Worm (Caenorhabditis elegans) whole organism, midembryonic: ENCODE results near the gene fipr-16.

ENCODE experiments used
- T22C8.4 ChIP-seq: fragments of 200-800 bp; sonication (Bioruptor generic); IDR thresholded peaks from 2 replicates; pipeline ENCODE4 v1.3.6; 2022; ENCODE audit warnings: missing genetic modification characterization, missing compliant biosample characterization
- cog-1 ChIP-seq: sonication (generic microtip); optimal IDR thresholded peaks from 2 replicates; lab custom pipeline; 2016; ENCODE audit warnings: missing genetic modification characterization, missing compliant biosample characterization
- flt-1 ChIP-seq: fragments of 200-800 bp; sonication (Bioruptor generic); IDR thresholded peaks from 2 replicates; pipeline ENCODE4 v1.3.6; 2022; ENCODE audit warnings: missing genetic modification characterization, missing compliant biosample characterization
- klf-2 ChIP-seq: fragments of 200-800 bp; sonication (Bioruptor generic); conservative IDR thresholded peaks from 2 replicates; pipeline ENCODE4 v1.3.6; 2022; ENCODE audit warnings: missing genetic modification reagents, missing genetic modification characterization, missing compliant biosample characterization
- med-1 ChIP-seq: sonication (generic microtip); optimal IDR thresholded peaks from 2 replicates; lab custom pipeline; 2017; ENCODE audit warnings: missing genetic modification characterization, mild to moderate bottlenecking, missing compliant biosample characterization, antibody characterized with exemption, missing genetic modification reagents; ENCODE audit not compliant: insufficient read depth
- ref-1 ChIP-seq: fragments of 200-800 bp; sonication (Bioruptor generic); conservative IDR thresholded peaks from 2 replicates; pipeline ENCODE4 v1.3.6; 2022; ENCODE audit warnings: missing genetic modification reagents, missing genetic modification characterization, missing compliant biosample characterization
- tab-1 ChIP-seq: fragments of 200-800 bp; sonication (Bioruptor generic); IDR thresholded peaks from 2 replicates; pipeline ENCODE4 v1.3.6; 2022; ENCODE audit warnings: missing genetic modification characterization, missing compliant biosample characterization
- ztf-23 ChIP-seq: fragments of 200-800 bp; sonication (Bioruptor generic); IDR thresholded peaks from 2 replicates; pipeline ENCODE4 v1.3.6; 2022; ENCODE audit warnings: missing genetic modification reagents, missing genetic modification characterization, missing compliant biosample characterization
- ztf-29 ChIP-seq: fragments of 200-800 bp; sonication (Bioruptor generic); IDR thresholded peaks from 2 replicates; pipeline ENCODE4 v1.3.6; 2022; ENCODE audit warnings: missing genetic modification reagents, missing genetic modification characterization, missing compliant biosample characterization

ce11 chrIII:8545515-8545914 is 45.3 kb downstream of the fipr-16 start, which contains the start of gene ZC21.6:
- TF ChIP-seq cog-1 (tag; lab: Kevin White, UChicago) (no peak), ref-1 (GFP tag; lab: Robert Waterston, UW) (no peak), flt-1 (GFP tag; lab: Robert Waterston, UW) (no peak), ztf-29 (GFP tag; lab: Robert Waterston, UW) (no peak), tab-1 (GFP tag; lab: Robert Waterston, UW) (no peak), T22C8.4 (GFP tag; lab: Robert Waterston, UW) (no peak), med-1 (GFP tag; lab: Kevin White, UChicago) (no peak), ztf-23 (GFP tag; lab: Robert Waterston, UW) (no peak), klf-2 (GFP tag; lab: Robert Waterston, UW) (no peak)
